Worm (Caenorhabditis elegans) whole organism, late embryonic: ENCODE measurements around the gene ceh-54.

ENCODE experiments used
- F13H6.1 ChIP-seq: sonication (generic microtip); optimal IDR thresholded peaks from 2 replicates; lab custom pipeline; 2016; ENCODE audit warnings: missing genetic modification characterization, missing compliant biosample characterization
- ama-1 ChIP-seq: fragments of 150-350 bp; optimal IDR thresholded peaks from 2 replicates; lab custom pipeline; 2014
- ceh-48 ChIP-seq: sonication (generic microtip); optimal IDR thresholded peaks from 2 replicates; lab custom pipeline; 2016; ENCODE audit warnings: missing genetic modification characterization, inconsistent platforms, missing compliant biosample characterization
- rnt-1 ChIP-seq: sonication (generic microtip); optimal IDR thresholded peaks from 2 replicates; lab custom pipeline; 2016; ENCODE audit warnings: missing genetic modification characterization, missing compliant biosample characterization

- TF ChIP-seq ceh-48 (tag; lab: Kevin White, UChicago) (no peak), rnt-1 (tag; lab: Kevin White, UChicago) (no peak), F13H6.1 (tag; lab: Kevin White, UChicago) (no peak), ama-1 (lab: Kevin White, UChicago) (no peak)
These were observed 33.6 kb downstream of the ceh-54 start, which contains the start of gene odd-2 for ce11 chrX:6160427-6160826.
